Worm (Caenorhabditis elegans) whole organism, L3 larva: ENCODE results near the gene F19C7.2.

Source experiments
- R02D3.7 ChIP-seq: fragments of 150-350 bp; optimal IDR thresholded peaks from 2 replicates; lab custom pipeline; 2014; ENCODE audit warnings: missing biosample characterization, missing genetic modification characterization
- ZK546.5 ChIP-seq: sonication (generic microtip); optimal IDR thresholded peaks from 2 replicates; lab custom pipeline; 2017; ENCODE audit warnings: missing biosample characterization, missing genetic modification characterization
- ceh-16 ChIP-seq: sonication (generic microtip); optimal IDR thresholded peaks from 2 replicates; lab custom pipeline; 2017; ENCODE audit warnings: missing biosample characterization, missing genetic modification characterization
- ceh-9 ChIP-seq: sonication (generic microtip); optimal IDR thresholded peaks from 2 replicates; lab custom pipeline; 2018; ENCODE audit warnings: missing biosample characterization, missing genetic modification characterization
- daf-12 ChIP-seq: fragments of 150-350 bp; optimal IDR thresholded peaks from 2 replicates; lab custom pipeline; 2014; ENCODE audit warnings: missing biosample characterization, missing genetic modification reagents, missing genetic modification characterization
- egl-27 ChIP-seq: sonication (generic microtip); optimal IDR thresholded peaks from 4 replicates; lab custom pipeline; 2017; ENCODE audit warnings: missing biosample characterization, missing genetic modification reagents, missing genetic modification characterization
- egl-5 ChIP-seq: fragments of 150-350 bp; optimal IDR thresholded peaks from 2 replicates; lab custom pipeline; 2017; ENCODE audit warnings: missing biosample characterization, missing genetic modification reagents, missing genetic modification characterization, inconsistent platforms
- elt-2 ChIP-seq: sonication (generic microtip); optimal IDR thresholded peaks from 2 replicates; lab custom pipeline; 2016; ENCODE audit warnings: missing genetic modification reagents, mild to moderate bottlenecking, missing genetic modification characterization, missing compliant biosample characterization
- elt-3 ChIP-seq, 3 experiments: fragments of 150-350 bp in 1 of 3; sonication (generic microtip) in 2 of 3; optimal IDR thresholded peaks; 2 replicates in 2 of 3; 4 replicates in 1 of 3; lab custom pipeline; 2014 to 2017; ENCODE audit warnings: missing biosample characterization in 3 of 3, missing genetic modification characterization in 3 of 3
- eor-1 ChIP-seq, 2 experiments: fragments of 150-350 bp; optimal IDR thresholded peaks; 2 replicates each; lab custom pipeline; 2014 to 2018; ENCODE audit warnings: missing biosample characterization in 2 of 2, missing genetic modification characterization in 2 of 2
- fkh-10 ChIP-seq: sonication (generic microtip); optimal IDR thresholded peaks from 2 replicates; lab custom pipeline; 2017; ENCODE audit warnings: missing biosample characterization, missing genetic modification reagents, missing genetic modification characterization
- fkh-2 ChIP-seq: fragments of 150-350 bp; optimal IDR thresholded peaks from 2 replicates; lab custom pipeline; 2014; ENCODE audit warnings: missing biosample characterization, missing genetic modification reagents, missing genetic modification characterization
- fos-1 ChIP-seq: fragments of 150-350 bp; optimal IDR thresholded peaks from 2 replicates; lab custom pipeline; 2014; ENCODE audit warnings: missing biosample characterization, missing genetic modification characterization
- hmg-11 ChIP-seq: sonication (generic microtip); optimal IDR thresholded peaks from 2 replicates; lab custom pipeline; 2016; ENCODE audit warnings: missing genetic modification characterization, missing compliant biosample characterization
- jun-1 ChIP-seq: fragments of 150-350 bp; optimal IDR thresholded peaks from 2 replicates; lab custom pipeline; 2014; ENCODE audit warnings: missing biosample characterization, missing genetic modification reagents, missing genetic modification characterization
- lin-39 ChIP-seq: fragments of 150-350 bp; optimal IDR thresholded peaks from 2 replicates; lab custom pipeline; 2018; ENCODE audit warnings: missing biosample characterization, missing genetic modification reagents, missing genetic modification characterization
- mml-1 ChIP-seq: fragments of 150-350 bp; sonication (generic microtip); optimal IDR thresholded peaks from 3 replicates; lab custom pipeline; 2014; ENCODE audit warnings: missing biosample characterization, missing genetic modification characterization
- nfya-1 ChIP-seq: sonication (generic microtip); optimal IDR thresholded peaks from 2 replicates; lab custom pipeline; 2017; ENCODE audit warnings: missing genetic modification characterization, mild to moderate bottlenecking, missing compliant biosample characterization, antibody characterized with exemption, moderate library complexity; ENCODE audit not compliant: insufficient read depth
- nhr-11 ChIP-seq: fragments of 150-350 bp; optimal IDR thresholded peaks from 2 replicates; lab custom pipeline; 2014; ENCODE audit warnings: missing biosample characterization, missing genetic modification characterization
- nhr-12 ChIP-seq: fragments of 150-350 bp; optimal IDR thresholded peaks from 2 replicates; lab custom pipeline; 2014; ENCODE audit warnings: missing biosample characterization, missing genetic modification characterization
- nhr-23 ChIP-seq: fragments of 150-350 bp; optimal IDR thresholded peaks from 2 replicates; lab custom pipeline; 2014; ENCODE audit warnings: missing biosample characterization, missing genetic modification reagents, missing genetic modification characterization
- nhr-237 ChIP-seq: fragments of 150-350 bp; optimal IDR thresholded peaks from 2 replicates; lab custom pipeline; 2014; ENCODE audit warnings: missing biosample characterization, missing genetic modification characterization
- nhr-25 ChIP-seq: sonication (generic microtip); optimal IDR thresholded peaks from 2 replicates; lab custom pipeline; 2017; ENCODE audit warnings: missing biosample characterization, missing genetic modification characterization
- nhr-67 ChIP-seq: fragments of 150-350 bp; optimal IDR thresholded peaks from 2 replicates; lab custom pipeline; 2014; ENCODE audit warnings: missing biosample characterization, missing genetic modification characterization
- pha-4 ChIP-seq: fragments of 150-350 bp; optimal IDR thresholded peaks from 2 replicates; lab custom pipeline; 2014; ENCODE audit warnings: missing biosample characterization, missing genetic modification reagents, missing genetic modification characterization
- pqm-1 ChIP-seq: fragments of 150-350 bp; optimal IDR thresholded peaks from 2 replicates; lab custom pipeline; 2017; ENCODE audit warnings: missing biosample characterization, missing genetic modification characterization, inconsistent platforms
- sea-2 ChIP-seq: fragments of 150-350 bp; sonication (generic microtip); optimal IDR thresholded peaks from 4 replicates; lab custom pipeline; 2014; ENCODE audit warnings: missing biosample characterization, missing genetic modification reagents, missing genetic modification characterization
- skn-1 ChIP-seq: fragments of 150-350 bp; optimal IDR thresholded peaks from 2 replicates; lab custom pipeline; 2014; ENCODE audit warnings: missing biosample characterization, missing genetic modification characterization
- tbx-2 ChIP-seq: sonication (generic microtip); optimal IDR thresholded peaks from 2 replicates; lab custom pipeline; 2016; ENCODE audit warnings: mild to moderate bottlenecking, missing genetic modification characterization, missing compliant biosample characterization
- unc-39 ChIP-seq: sonication (generic microtip); optimal IDR thresholded peaks from 4 replicates; lab custom pipeline; 2017; ENCODE audit warnings: missing biosample characterization, missing genetic modification characterization
- unc-62 ChIP-seq: fragments of 150-350 bp; sonication (generic microtip); optimal IDR thresholded peaks from 4 replicates; lab custom pipeline; 2014; ENCODE audit warnings: missing biosample characterization, missing genetic modification reagents, missing genetic modification characterization
- zag-1 ChIP-seq: fragments of 150-350 bp; optimal IDR thresholded peaks from 2 replicates; lab custom pipeline; 2014; ENCODE audit warnings: missing biosample characterization, missing genetic modification characterization
- ztf-11 ChIP-seq: fragments of 150-350 bp; optimal IDR thresholded peaks from 2 replicates; lab custom pipeline; 2014; ENCODE audit warnings: missing biosample characterization, missing genetic modification characterization

F19C7.2 gene

ce11 chrIV:4564541-4564940, 35.2 kb upstream of the F19C7.2 start:
- TF ChIP-seq daf-12 (tag; lab: Kevin White, UChicago) (no peak), tbx-2 (tag; lab: Kevin White, UChicago) (no peak), ceh-9 (tag; lab: Kevin White, UChicago) (no peak), lin-39 (tag; lab: Kevin White, UChicago) (no peak), unc-39 (tag; lab: Kevin White, UChicago) (no peak), eor-1 (tag; optimal IDR thresholded peaks at IDR 0.05; lab: Kevin White, UChicago) (no peak), sea-2 (GFP tag; lab: Kevin White, UChicago) (no peak), nhr-12 (no peak), pqm-1 (tag; lab: Kevin White, UChicago) (no peak), fkh-2 (no peak), nhr-237 (tag; lab: Kevin White, UChicago) (no peak), nhr-23 (tag; lab: Kevin White, UChicago) (no peak), pha-4 (tag; lab: Kevin White, UChicago) (no peak), ztf-11 (tag; lab: Kevin White, UChicago) (no peak), egl-5 (tag; lab: Kevin White, UChicago) (no peak)

ce11 chrIV:4565882-4566281, 33.9 kb upstream of the F19C7.2 start:
- TF ChIP-seq tbx-2 (tag; lab: Kevin White, UChicago) (no peak), skn-1 (tag; lab: Kevin White, UChicago) (no peak), nhr-25 (tag; lab: Kevin White, UChicago) (no peak), nhr-11 (tag; lab: Kevin White, UChicago) (no peak), mml-1 (no peak), zag-1 (tag; lab: Kevin White, UChicago) (no peak), elt-3 (tag; optimal IDR thresholded peaks at IDR 0.05; lab: Kevin White, UChicago) (no peak), hmg-11 (tag; lab: Kevin White, UChicago) (no peak), lin-39 (tag; lab: Kevin White, UChicago) (no peak), daf-12 (tag; lab: Kevin White, UChicago) (no peak), R02D3.7 (tag; lab: Kevin White, UChicago) (no peak), nhr-67 (tag; lab: Kevin White, UChicago) (no peak)

- no peak for TF ChIP-seq elt-2 (tag; lab: Kevin White, UChicago)
- no peak for TF ChIP-seq ceh-9 (tag; lab: Kevin White, UChicago)
- no peak for TF ChIP-seq nhr-12
- no peak for TF ChIP-seq hmg-11 (tag; lab: Kevin White, UChicago)
- no peak for TF ChIP-seq egl-5 (tag; lab: Kevin White, UChicago)
- TF ChIP-seq unc-62: no peak
- no peak for TF ChIP-seq egl-27
- TF ChIP-seq zag-1 (tag; lab: Kevin White, UChicago): no peak
- no peak for TF ChIP-seq unc-39 (tag; lab: Kevin White, UChicago)
- TF ChIP-seq nfya-1 (tag; lab: Kevin White, UChicago): no peak
- TF ChIP-seq ceh-16 (tag; lab: Kevin White, UChicago): no peak
- no peak for TF ChIP-seq pha-4 (tag; lab: Kevin White, UChicago)
Measured at ce11 chrIV:4567343-4567742, 32.4 kb upstream of the F19C7.2 start, which contains the start of gene F28E10.4. Gene F28E10.4 (minus strand): TSS chrIV:4567443.

- TF ChIP-seq nhr-237 (tag; lab: Kevin White, UChicago) (no peak), lin-39 (tag; lab: Kevin White, UChicago) (peak; percentile 1), ZK546.5 (no peak), fkh-10 (GFP tag; lab: Kevin White, UChicago) (peak; percentile 73)
Measured at ce11 chrIV:4568402-4568891, 31.3 kb upstream of the F19C7.2 start, which contains the start of gene F28E10.1. Gene F28E10.1 (plus strand): TSS chrIV:4568841.

- TF ChIP-seq fos-1 (tag; lab: Kevin White, UChicago) (no peak), nfya-1 (tag; lab: Kevin White, UChicago) (peak; percentile 11), jun-1 (tag; lab: Kevin White, UChicago) (no peak), fkh-10 (GFP tag; lab: Kevin White, UChicago) (peak; percentile 63)
- TF ChIP-seq, all 47 proteins: peak for 2
Measured at ce11 chrIV:4570599-4570998, 29.2 kb upstream of the F19C7.2 start.
